Fruit fly (Drosophila melanogaster) whole organism, embryonic: Measurements from ENCODE around the gene Acp76A.

ENCODE experiments used
- Aef1 ChIP-seq: fragments of 200-800 bp; sonication (Bioruptor generic); IDR thresholded peaks from 3 replicates; pipeline ENCODE4 v1.3.6; 2022; ENCODE audit warnings: missing biosample characterization, missing genetic modification characterization
- Atf6 ChIP-seq: fragments of 200-800 bp; sonication (Bioruptor generic); IDR thresholded peaks from 2 replicates; pipeline ENCODE4 v1.3.6; 2022; ENCODE audit warnings: missing biosample characterization, missing genetic modification characterization
- BtbVII ChIP-seq: fragments of 200-800 bp; sonication (Bioruptor generic); optimal IDR thresholded peaks from 3 replicates; lab custom pipeline; 2017; ENCODE audit warnings: missing biosample characterization, mild to moderate bottlenecking, missing genetic modification characterization
- CG10147 ChIP-seq: fragments of 200-800 bp; sonication (Bioruptor generic); optimal IDR thresholded peaks from 2 replicates; lab custom pipeline; 2019; ENCODE audit warnings: missing biosample characterization, mild to moderate bottlenecking, missing genetic modification characterization, moderate library complexity
- CG10321 ChIP-seq: fragments of 200-800 bp; sonication (Bioruptor generic); IDR thresholded peaks from 2 replicates; pipeline ENCODE4 v1.3.6; 2022; ENCODE audit warnings: missing biosample characterization, missing genetic modification characterization
- CG11696 ChIP-seq: fragments of 200-800 bp; sonication (Bioruptor generic); IDR thresholded peaks from 2 replicates; pipeline ENCODE4 v1.3.6; 2022; ENCODE audit warnings: missing biosample characterization, missing genetic modification characterization
- CG14667 ChIP-seq: fragments of 200-800 bp; sonication (Bioruptor generic); IDR thresholded peaks from 2 replicates; pipeline ENCODE4 v1.3.6; 2022; ENCODE audit warnings: missing biosample characterization, missing genetic modification characterization
- CG14860 ChIP-seq: fragments of 200-800 bp; sonication (Bioruptor generic); IDR thresholded peaks from 3 replicates; pipeline ENCODE4 v1.3.6; 2022; ENCODE audit warnings: missing biosample characterization, missing genetic modification characterization; ENCODE audit not compliant: partially characterized antibody
- CG1529 ChIP-seq: fragments of 200-800 bp; sonication (Bioruptor generic); optimal IDR thresholded peaks from 3 replicates; lab custom pipeline; 2018; ENCODE audit warnings: missing biosample characterization, missing genetic modification characterization
- CG7745 ChIP-seq: fragments of 200-800 bp; sonication (Bioruptor generic); optimal IDR thresholded peaks from 2 replicates; lab custom pipeline; 2018; ENCODE audit warnings: missing biosample characterization, mild to moderate bottlenecking, missing genetic modification characterization, moderate library complexity
- CG8388 ChIP-seq: fragments of 200-800 bp; sonication (Bioruptor generic); optimal IDR thresholded peaks from 2 replicates; lab custom pipeline; 2019; ENCODE audit warnings: missing biosample characterization, mild to moderate bottlenecking, missing genetic modification characterization, moderate library complexity
- D19B ChIP-seq: fragments of 200-800 bp; sonication (Bioruptor generic); optimal IDR thresholded peaks from 2 replicates; lab custom pipeline; 2017; ENCODE audit warnings: missing biosample characterization, mild to moderate bottlenecking, missing genetic modification characterization
- Deaf1 ChIP-seq: fragments of 200-800 bp; optimal IDR thresholded peaks from 3 replicates; lab custom pipeline; 2019; ENCODE audit warnings: missing biosample characterization, mild to moderate bottlenecking, missing genetic modification characterization, moderate library complexity
- Dfd ChIP-seq, 2 experiments: fragments of >200 bp; optimal IDR thresholded peaks; 2 replicates each; lab custom pipeline; 2017; ENCODE audit warnings: missing biosample characterization in 2 of 2, missing genetic modification characterization in 2 of 2
- Doc2 ChIP-seq: fragments of 200-800 bp; sonication (Bioruptor generic); IDR thresholded peaks from 2 replicates; pipeline ENCODE4 v1.3.6; 2022; ENCODE audit warnings: missing biosample characterization, missing genetic modification characterization
- H2.0 ChIP-seq: fragments of 200-800 bp; sonication (Bioruptor generic); IDR thresholded peaks from 2 replicates; pipeline ENCODE4 v1.3.6; 2022; ENCODE audit warnings: missing biosample characterization, missing genetic modification characterization
- Hr39 ChIP-seq: fragments of >200 bp; optimal IDR thresholded peaks from 2 replicates; lab custom pipeline; 2017
- Max ChIP-seq: fragments of 200-800 bp; sonication (Bioruptor generic); optimal IDR thresholded peaks from 2 replicates; lab custom pipeline; 2016; ENCODE audit warnings: missing biosample characterization, mild to moderate bottlenecking, missing genetic modification characterization
- NC2α ChIP-seq: fragments of 200-800 bp; sonication (Bioruptor generic); optimal IDR thresholded peaks from 2 replicates; lab custom pipeline; 2016; ENCODE audit warnings: missing biosample characterization, missing genetic modification characterization
- Oli ChIP-seq: fragments of 200-800 bp; sonication (Bioruptor generic); optimal IDR thresholded peaks from 2 replicates; lab custom pipeline; 2018; ENCODE audit warnings: missing biosample characterization, mild to moderate bottlenecking, missing genetic modification characterization, moderate library complexity
- Tbp ChIP-seq: fragments of >200 bp; optimal IDR thresholded peaks from 2 replicates; lab custom pipeline; 2018; ENCODE audit warnings: missing biosample characterization, missing genetic modification characterization
- Usf ChIP-seq: fragments of 200-800 bp; sonication (Bioruptor generic); optimal IDR thresholded peaks from 2 replicates; lab custom pipeline; 2017; ENCODE audit warnings: missing genotype, missing biosample characterization, missing genetic modification characterization
- Vsx1 ChIP-seq: fragments of 200-800 bp; sonication (Bioruptor generic); optimal IDR thresholded peaks from 2 replicates; lab custom pipeline; 2017; ENCODE audit warnings: missing biosample characterization, mild to moderate bottlenecking, missing genetic modification characterization, missing genetic modification reagents
- amos ChIP-seq: fragments of 200-800 bp; sonication (Bioruptor generic); IDR thresholded peaks from 2 replicates; pipeline ENCODE4 v1.3.6; 2022; ENCODE audit warnings: missing biosample characterization, missing genetic modification characterization; ENCODE audit not compliant: partially characterized antibody
- ara ChIP-seq: fragments of 200-800 bp; sonication (Bioruptor generic); IDR thresholded peaks from 2 replicates; pipeline ENCODE4 v1.3.6; 2022; ENCODE audit warnings: missing biosample characterization, missing genetic modification characterization
- ase ChIP-seq: fragments of 200-800 bp; sonication (Bioruptor generic); IDR thresholded peaks from 3 replicates; pipeline ENCODE4 v1.3.6; 2022; ENCODE audit warnings: missing biosample characterization, missing genetic modification characterization
- bab2 ChIP-seq: fragments of 200-800 bp; sonication (Bioruptor generic); optimal IDR thresholded peaks from 2 replicates; lab custom pipeline; 2016; ENCODE audit warnings: missing biosample characterization, missing genetic modification characterization
- bsh ChIP-seq, 2 experiments: fragments of 200-800 bp; sonication (Bioruptor generic); optimal IDR thresholded peaks; 2 replicates each; lab custom pipeline; 2017 to 2018; ENCODE audit warnings: mild to moderate bottlenecking in 2 of 2, missing biosample characterization in 2 of 2, missing genetic modification characterization in 2 of 2, moderate library complexity in 1 of 2
- cas ChIP-seq: fragments of 200-800 bp; sonication (Bioruptor generic); IDR thresholded peaks from 2 replicates; pipeline ENCODE4 v1.3.6; 2022; ENCODE audit warnings: missing biosample characterization, missing genetic modification characterization
- cato ChIP-seq: fragments of 200-800 bp; sonication (Bioruptor generic); optimal IDR thresholded peaks from 2 replicates; lab custom pipeline; 2016; ENCODE audit warnings: missing biosample characterization, missing genetic modification characterization, borderline replicate concordance
- caup ChIP-seq: fragments of 200-800 bp; sonication (Bioruptor generic); optimal IDR thresholded peaks from 3 replicates; lab custom pipeline; 2017; ENCODE audit warnings: missing biosample characterization, mild to moderate bottlenecking, missing genetic modification characterization, moderate library complexity; ENCODE audit not compliant: severe bottlenecking
- dysf ChIP-seq: fragments of 200-800 bp; sonication (Bioruptor generic); IDR thresholded peaks from 3 replicates; pipeline ENCODE4 v1.3.6; 2022; ENCODE audit warnings: missing biosample characterization, missing genetic modification characterization
- ems ChIP-seq: fragments of 200-800 bp; sonication (Bioruptor generic); optimal IDR thresholded peaks from 3 replicates; lab custom pipeline; 2016; ENCODE audit warnings: missing biosample characterization, missing genetic modification characterization
- fu2 ChIP-seq: fragments of 200-800 bp; sonication (Bioruptor generic); optimal IDR thresholded peaks from 2 replicates; lab custom pipeline; 2016; ENCODE audit warnings: missing biosample characterization, missing genetic modification characterization
- gcm2 ChIP-seq: fragments of 200-800 bp; sonication (Bioruptor generic); optimal IDR thresholded peaks from 2 replicates; lab custom pipeline; 2016; ENCODE audit warnings: missing biosample characterization, missing genetic modification characterization
- h ChIP-seq: fragments of >200 bp; optimal IDR thresholded peaks from 2 replicates; lab custom pipeline; 2017
- ham ChIP-seq: fragments of 200-800 bp; sonication (Bioruptor generic); IDR thresholded peaks from 2 replicates; pipeline ENCODE4 v1.3.6; 2022; ENCODE audit warnings: missing biosample characterization, missing genetic modification characterization
- hkb ChIP-seq, 2 experiments: fragments of 200-800 bp in 1 of 2; fragments of >200 bp in 1 of 2; sonication (Bioruptor generic) in 1 of 2; IDR thresholded peaks in 1 of 2; optimal IDR thresholded peaks in 1 of 2; 2 replicates each; pipeline versions ENCODE4 v1.3.6 to Lab custom; 2017 to 2022; ENCODE audit warnings: missing biosample characterization in 1 of 2, missing genetic modification characterization in 1 of 2
- knrl ChIP-seq: fragments of 200-800 bp; sonication (Bioruptor generic); IDR thresholded peaks from 3 replicates; pipeline ENCODE4 v1.3.6; 2022; ENCODE audit warnings: missing biosample characterization, missing genetic modification characterization; ENCODE audit not compliant: partially characterized antibody
- lab ChIP-seq: fragments of 200-800 bp; sonication (Bioruptor generic); optimal IDR thresholded peaks from 3 replicates; lab custom pipeline; 2017; ENCODE audit warnings: missing biosample characterization, missing genetic modification characterization, mild to moderate bottlenecking, moderate library complexity, missing genetic modification reagents
- odd ChIP-seq: fragments of 200-800 bp; sonication (Bioruptor generic); optimal IDR thresholded peaks from 2 replicates; lab custom pipeline; 2017; ENCODE audit warnings: missing biosample characterization, mild to moderate bottlenecking, missing genetic modification characterization
- org-1 ChIP-seq: fragments of 200-800 bp; sonication (Bioruptor generic); optimal IDR thresholded peaks from 2 replicates; lab custom pipeline; 2017; ENCODE audit warnings: missing biosample characterization, missing genetic modification characterization
- peb ChIP-seq: fragments of 200-800 bp; sonication (Bioruptor generic); IDR thresholded peaks from 2 replicates; pipeline ENCODE4 v1.3.6; 2022; ENCODE audit warnings: missing biosample characterization, missing genetic modification characterization
- pfk ChIP-seq: fragments of 200-800 bp; sonication (Bioruptor generic); optimal IDR thresholded peaks from 2 replicates; lab custom pipeline; 2018; ENCODE audit warnings: missing biosample characterization, mild to moderate bottlenecking, missing genetic modification characterization, moderate library complexity
- pho ChIP-seq: fragments of 200-800 bp; sonication (Bioruptor generic); optimal IDR thresholded peaks from 2 replicates; lab custom pipeline; 2016; ENCODE audit warnings: missing biosample characterization, missing genetic modification characterization
- sd ChIP-seq: fragments of 200-800 bp; sonication (Bioruptor generic); optimal IDR thresholded peaks from 3 replicates; lab custom pipeline; 2018; ENCODE audit warnings: missing biosample characterization, mild to moderate bottlenecking, missing genetic modification characterization, moderate library complexity
- sna ChIP-seq: fragments of 200-800 bp; sonication (Bioruptor generic); IDR thresholded peaks from 2 replicates; pipeline ENCODE4 v1.3.6; 2022; ENCODE audit warnings: missing biosample characterization, missing genetic modification characterization; ENCODE audit not compliant: partially characterized antibody
- ttk ChIP-seq: fragments of 200-800 bp; sonication (Bioruptor generic); IDR thresholded peaks from 2 replicates; pipeline ENCODE4 v2.1.2; 2022; ENCODE audit warnings: missing biosample characterization, missing genetic modification characterization
- tup ChIP-seq: fragments of 200-800 bp; sonication (Bioruptor generic); optimal IDR thresholded peaks from 2 replicates; lab custom pipeline; 2016; ENCODE audit warnings: missing biosample characterization, mild to moderate bottlenecking, missing genetic modification characterization, moderate library complexity

The Acp76A gene

DNA sequence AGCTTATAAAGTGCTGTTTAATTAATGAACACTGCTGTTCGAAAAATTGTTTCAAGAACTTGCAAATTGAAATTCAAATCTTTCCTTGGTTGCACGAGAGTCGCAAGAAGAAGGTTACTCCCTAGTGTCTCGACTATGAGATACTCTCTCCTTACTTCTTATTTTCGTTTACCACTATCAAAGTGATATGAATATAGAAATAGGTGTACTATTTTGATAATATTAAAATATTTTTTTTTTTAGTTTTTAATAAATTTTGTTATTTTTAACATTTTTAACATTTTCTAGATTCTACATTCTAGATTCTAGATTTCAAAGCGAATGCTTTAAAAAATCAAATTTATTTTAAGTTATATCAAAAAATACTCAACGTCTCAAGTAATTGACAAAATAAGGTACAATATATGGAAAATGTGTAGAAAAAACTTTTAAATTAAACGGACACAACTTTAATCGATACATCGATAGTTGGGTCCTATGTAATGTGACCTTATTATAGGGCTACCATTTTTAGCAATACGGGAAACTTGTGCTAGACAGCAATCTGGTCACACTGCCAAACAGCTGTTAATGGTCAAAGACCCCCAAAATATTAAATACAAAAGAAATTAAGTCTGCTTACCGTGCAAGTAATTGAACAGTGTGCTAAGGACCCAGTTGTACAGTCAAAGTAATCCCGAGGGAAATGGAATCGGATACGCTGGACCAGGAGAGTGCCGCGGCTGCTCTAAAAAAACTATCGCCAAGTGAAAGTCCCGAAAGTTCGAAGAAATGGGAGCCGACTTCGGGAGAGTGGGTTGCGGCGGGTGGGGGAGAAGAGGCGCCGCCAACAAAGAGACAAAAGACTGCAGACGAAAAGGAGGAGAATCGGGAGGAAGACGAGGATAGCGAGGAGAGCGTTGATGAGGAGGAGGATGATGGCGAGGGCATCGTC is 40.6 kb upstream of the Acp76A start, which contains the start of gene MESR6 (continued):
- TF ChIP-seq Usf (no peak), peb (GFP tag; lab: Robert Waterston, UW) (no peak), bsh (GFP tag; optimal IDR thresholded peaks at IDR 0.05; lab: Kevin White, UChicago) (no peak), tup (GFP tag; lab: Kevin White, UChicago) (no peak), lab (GFP tag; lab: Kevin White, UChicago) (peak; percentile 35), CG8388 (GFP tag; lab: Kevin White, UChicago) (no peak), CG10147 (peak; percentile 28), Aef1 (GFP tag; lab: Robert Waterston, UW) (no peak), CG1529 (no peak), Deaf1 (tag; lab: Kevin White, UChicago) (peak; percentile 20), CG11696 (GFP tag; lab: Robert Waterston, UW) (no peak), sna (GFP tag; lab: Robert Waterston, UW) (peak; percentile 75), gcm2 (GFP tag; lab: Kevin White, UChicago) (no peak), h (lab: Kevin White, UChicago) (no peak), cato (GFP tag; lab: Kevin White, UChicago) (no peak), ara (no peak), fu2 (no peak), dysf (GFP tag; lab: Robert Waterston, UW) (no peak; the same call in 2 of the 3 replicates), NC2α (GFP tag; lab: Kevin White, UChicago) (no peak), org-1 (GFP tag; lab: Kevin White, UChicago) (no peak), bab2 (no peak), CG14667 (GFP tag; lab: Robert Waterston, UW) (no peak), caup (GFP tag; lab: Kevin White, UChicago) (no peak), Atf6 (peak; percentile 45; the same call in 1 of the 2 replicates), amos (peak; percentile 90), Tbp (GFP tag; lab: Kevin White, UChicago) (no peak), hkb (optimal IDR thresholded peaks at IDR 0.05; lab: Kevin White, UChicago) (no peak), hkb (GFP tag; IDR thresholded peaks at IDR 0.05; lab: Robert Waterston, UW) (peak; percentile 64), Dfd (GFP tag; optimal IDR thresholded peaks at IDR 0.05; lab: Kevin White, UChicago) (no peak), ttk (no peak), CG7745 (tag; lab: Kevin White, UChicago) (no peak), ems (GFP tag; lab: Kevin White, UChicago) (no peak), BtbVII (GFP tag; lab: Kevin White, UChicago) (no peak), sd (no peak), odd (GFP tag; lab: Kevin White, UChicago) (no peak), pho (GFP tag; lab: Kevin White, UChicago) (no peak), pfk (no peak), Oli (tag; lab: Kevin White, UChicago) (peak; percentile 17), CG10321 (GFP tag; lab: Robert Waterston, UW) (no peak), Max (GFP tag; lab: Kevin White, UChicago) (no peak), knrl (GFP tag; lab: Robert Waterston, UW) (peak; percentile 81), CG14860 (GFP tag; lab: Robert Waterston, UW) (peak; percentile 42), D19B (GFP tag; lab: Kevin White, UChicago) (peak; percentile 55), H2.0 (GFP tag; lab: Robert Waterston, UW) (no peak), Doc2 (GFP tag; lab: Robert Waterston, UW) (no peak), cas (GFP tag; lab: Robert Waterston, UW) (no peak), ham (no peak), ase (GFP tag; lab: Robert Waterston, UW) (no peak), Vsx1 (GFP tag; lab: Kevin White, UChicago) (no peak), Hr39 (lab: Kevin White, UChicago) (no peak)
